Worm (Caenorhabditis elegans) whole organism, L4/young adult: ENCODE measurements around the gene sru-11.

Source experiments
- W03F9.2 ChIP-seq: fragments of 150-350 bp; optimal IDR thresholded peaks from 2 replicates; lab custom pipeline; 2014; ENCODE audit warnings: missing biosample characterization, missing genetic modification characterization
- dao-5 ChIP-seq: sonication (generic microtip); optimal IDR thresholded peaks from 2 replicates; lab custom pipeline; 2016; ENCODE audit warnings: missing genotype, missing genetic modification characterization, moderate library complexity, missing compliant biosample characterization
- him-1 ChIP-seq: sonication (generic microtip); optimal IDR thresholded peaks from 2 replicates; lab custom pipeline; 2016; ENCODE audit warnings: missing genotype, missing genetic modification reagents, missing genetic modification characterization, missing compliant biosample characterization

DNA sequence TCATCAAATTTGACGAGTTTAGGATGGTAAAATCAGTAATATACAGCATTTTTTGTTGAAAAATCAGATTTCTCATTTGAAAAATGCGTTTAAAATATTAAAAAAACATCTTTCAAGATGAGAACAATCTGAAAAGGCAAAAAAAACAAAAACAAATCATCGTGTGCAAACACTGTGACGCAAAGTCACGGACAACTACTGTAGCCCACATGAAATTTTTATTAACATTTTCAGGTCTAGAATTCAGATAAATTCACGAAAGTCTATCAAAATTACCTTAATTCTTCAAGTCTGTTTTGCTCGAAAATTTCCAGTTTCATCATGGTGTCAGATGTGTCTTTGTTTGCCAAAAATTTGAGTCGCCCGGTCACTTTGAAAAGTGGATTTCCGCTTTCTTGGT, 45.8 kb upstream of the sru-11 start:
- TF ChIP-seq him-1, result no peak
- no peak for TF ChIP-seq dao-5 (tag; lab: Kevin White, UChicago)
- no peak for TF ChIP-seq W03F9.2 (tag; lab: Kevin White, UChicago)
